Fruit fly (Drosophila melanogaster): ENCODE data around the gene Msh6.

The Msh6 gene

DNA sequence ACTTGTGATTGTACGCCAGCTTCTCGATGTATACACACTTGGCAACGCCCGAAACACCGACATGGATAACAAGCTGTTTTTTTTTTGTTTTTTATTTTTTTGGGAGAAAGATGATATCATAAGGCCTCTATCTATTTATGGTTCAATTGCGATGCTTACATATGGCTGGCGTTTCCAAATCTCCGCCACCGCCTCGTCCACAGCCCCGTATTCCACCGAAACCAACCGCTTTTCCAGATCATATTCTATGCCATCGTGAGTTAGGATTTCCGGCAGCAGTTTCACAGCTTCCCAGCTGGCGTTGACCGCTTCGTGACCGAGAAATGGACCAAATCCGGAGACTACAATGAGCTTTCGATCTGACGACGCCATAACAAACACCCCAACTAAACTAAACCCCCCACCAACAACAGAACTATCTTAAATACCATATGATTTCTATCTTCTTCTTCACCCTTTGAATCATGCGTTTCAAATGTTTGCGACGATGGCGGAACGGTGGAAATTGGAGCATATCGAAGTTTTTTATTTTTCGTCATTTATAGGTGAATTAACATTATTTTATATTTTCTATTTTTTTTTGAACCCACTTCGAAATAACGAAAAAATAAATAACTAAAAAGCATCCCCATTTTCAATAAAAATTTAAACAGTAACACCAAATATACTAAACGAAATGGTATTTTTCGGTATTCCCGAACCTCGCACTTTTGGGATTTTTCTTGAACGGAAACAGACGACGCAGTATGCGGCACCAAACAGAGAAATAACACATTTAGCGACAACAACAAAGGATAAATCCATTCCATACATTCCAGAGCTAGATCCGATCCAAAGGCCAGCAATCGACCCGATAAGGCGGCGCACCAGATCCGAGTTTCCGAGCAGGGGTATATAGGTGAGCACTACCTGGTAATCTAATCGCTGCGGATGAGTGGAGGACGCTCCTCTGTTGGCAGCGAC, 14.4 kb downstream of the Msh6 start, which contains the start of the genes CG32147 and Pex3:
TSS of gene CG32147 (minus strand) at position 422 of the 963 bp plus-strand sequence.
TSS of gene Pex3 (plus strand) at position 718 of the 963 bp plus-strand sequence.
- peak; percentile 0 for TF ChIP-seq CG17801 (GFP tag; optimal IDR thresholded peaks at IDR 0.05; ENCODE audit: partially characterized antibody)

DNA sequence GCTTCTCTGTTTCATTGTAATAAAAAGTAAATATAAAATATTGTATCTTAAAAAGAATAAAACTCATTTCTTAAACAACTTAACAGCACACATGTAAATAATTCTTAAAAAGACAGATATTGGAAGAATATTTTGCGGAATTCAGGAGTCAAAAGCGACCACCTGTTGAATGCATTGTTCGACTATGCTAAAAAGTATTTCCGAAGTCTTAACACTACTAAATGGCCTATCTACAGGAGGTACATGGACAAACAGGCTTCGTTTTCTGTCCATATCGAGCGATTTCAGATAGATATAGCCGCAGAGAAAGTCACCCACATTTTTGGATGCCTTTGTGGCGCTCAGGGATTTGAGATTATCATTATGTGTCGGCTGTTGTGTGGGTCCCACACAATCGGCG, 15.3 kb downstream of the Msh6 start:
- no peak for TF ChIP-seq CG17801 (GFP tag; optimal IDR thresholded peaks at IDR 0.05; ENCODE audit: partially characterized antibody)

DNA sequence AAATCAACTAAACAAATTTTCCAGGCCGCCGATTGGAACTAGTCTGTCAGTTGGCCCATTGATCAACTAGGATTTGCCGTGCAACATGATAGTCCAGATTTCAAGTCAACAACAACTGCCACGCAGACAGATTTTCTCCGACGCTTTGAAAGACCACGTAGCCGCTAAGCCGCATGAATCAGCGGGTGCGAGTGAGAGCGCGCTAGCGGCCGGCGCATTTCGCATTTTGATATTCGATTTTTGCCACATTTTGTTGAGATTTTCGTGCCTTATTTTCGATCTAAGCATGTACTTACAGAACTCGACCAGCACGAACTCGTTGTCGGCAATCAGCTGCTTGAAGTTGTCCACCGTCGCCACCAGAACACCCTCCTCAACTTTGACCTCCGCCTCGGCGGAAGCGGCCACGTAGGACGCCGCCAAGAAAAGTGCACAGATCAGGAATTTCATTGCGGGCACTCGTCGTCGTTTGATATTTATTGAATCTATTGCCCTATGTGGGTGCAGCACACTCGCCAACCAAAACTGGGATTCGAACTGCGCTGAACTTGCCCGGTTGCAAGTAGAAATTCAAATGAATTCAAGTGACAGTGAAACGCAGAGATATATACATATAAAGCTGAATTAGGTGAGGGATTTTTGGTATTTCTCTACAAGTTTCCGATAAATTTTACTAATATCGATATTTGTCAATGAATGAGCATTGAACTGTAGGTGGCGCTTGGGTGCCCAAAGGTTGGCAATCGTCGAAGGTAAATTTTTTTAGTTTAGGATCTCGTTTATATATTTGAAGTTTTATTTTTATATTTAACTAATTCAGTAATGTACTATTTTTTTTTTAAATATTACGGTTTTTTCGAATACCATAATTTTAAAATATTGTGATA, 16.1 kb downstream of the Msh6 start, which contains the start of gene Pdi:
TSS of gene Pdi (minus strand) at position 837 of the 887 bp plus-strand sequence.
- no peak for TF ChIP-seq CG17801 (GFP tag; optimal IDR thresholded peaks at IDR 0.05; ENCODE audit: partially characterized antibody)

DNA sequence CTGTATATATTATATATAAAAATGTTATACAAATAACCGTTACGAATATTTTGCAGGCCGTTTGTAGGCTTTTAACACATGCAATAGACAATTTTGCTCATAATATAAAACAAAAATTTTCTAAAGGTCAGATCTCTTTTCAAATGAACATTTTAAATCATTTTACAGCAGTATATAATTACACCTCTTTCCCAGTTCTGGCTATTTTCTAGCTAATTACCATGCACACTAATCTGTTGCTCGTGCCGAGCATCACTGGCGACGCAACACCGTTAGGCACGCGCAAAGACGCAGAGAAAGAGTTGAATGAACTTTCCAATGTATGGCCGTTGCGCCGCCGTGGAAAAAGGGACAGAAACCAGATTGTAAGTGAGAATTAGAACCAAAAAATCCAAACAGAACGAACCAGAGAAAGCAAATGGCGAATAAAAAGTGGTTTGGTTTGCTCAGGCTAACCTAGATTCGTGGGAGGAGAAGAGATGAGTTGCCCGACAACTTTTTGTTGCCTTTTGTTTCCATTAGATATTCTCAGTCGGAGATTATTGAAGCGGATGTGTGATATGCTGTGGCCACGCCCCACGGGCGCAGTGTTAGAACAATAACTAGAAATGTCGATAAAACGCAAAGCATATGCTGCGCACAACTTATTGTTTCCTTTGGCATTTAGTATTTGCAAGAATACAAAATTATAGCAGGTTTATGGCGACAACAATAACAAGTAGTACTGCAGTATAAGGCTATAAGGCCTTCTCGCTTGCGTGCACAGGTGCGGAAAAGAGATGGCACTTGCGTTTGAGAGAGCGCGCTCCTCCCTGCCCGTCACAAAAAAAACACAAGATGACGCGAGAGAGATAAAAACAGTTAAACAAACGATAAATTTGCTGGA, 17.0 kb downstream of the Msh6 start:
- TF ChIP-seq CG17801 (GFP tag; optimal IDR thresholded peaks at IDR 0.05; ENCODE audit: partially characterized antibody), result no peak

DNA sequence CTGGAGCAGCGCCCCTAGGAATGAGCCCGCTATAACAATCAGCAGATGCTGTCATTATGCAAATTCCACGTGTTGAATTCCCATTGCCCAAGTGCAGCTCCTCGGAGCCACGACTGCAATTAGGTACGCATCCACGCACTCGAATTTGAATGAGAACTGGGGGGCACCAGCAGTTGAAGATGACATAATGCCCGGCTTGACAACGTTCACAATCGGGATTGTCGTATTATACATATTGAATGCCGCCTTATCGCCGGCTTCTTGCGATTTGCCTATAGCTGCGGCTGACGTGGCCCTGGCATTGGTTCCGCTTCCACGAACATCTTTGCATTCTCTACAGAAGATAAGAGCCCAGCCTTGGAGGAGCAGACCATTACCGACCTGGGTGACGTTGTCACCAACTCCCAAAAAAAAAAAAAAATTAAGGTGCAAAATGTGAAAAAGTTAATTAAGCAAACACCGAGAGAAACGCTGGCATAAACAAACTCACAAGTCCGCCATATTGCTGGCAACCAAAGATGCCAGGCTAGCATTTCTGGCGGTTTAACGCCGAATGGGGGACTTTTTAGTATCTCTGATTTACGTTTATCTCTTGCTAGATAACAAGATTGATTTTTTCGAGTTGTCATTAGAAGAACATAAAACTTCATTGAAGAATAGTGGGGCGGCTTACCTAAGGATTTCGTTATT, 17.9 kb downstream of the Msh6 start:
- TF ChIP-seq CG17801 (GFP tag; optimal IDR thresholded peaks at IDR 0.05; ENCODE audit: partially characterized antibody), result no peak

DNA sequence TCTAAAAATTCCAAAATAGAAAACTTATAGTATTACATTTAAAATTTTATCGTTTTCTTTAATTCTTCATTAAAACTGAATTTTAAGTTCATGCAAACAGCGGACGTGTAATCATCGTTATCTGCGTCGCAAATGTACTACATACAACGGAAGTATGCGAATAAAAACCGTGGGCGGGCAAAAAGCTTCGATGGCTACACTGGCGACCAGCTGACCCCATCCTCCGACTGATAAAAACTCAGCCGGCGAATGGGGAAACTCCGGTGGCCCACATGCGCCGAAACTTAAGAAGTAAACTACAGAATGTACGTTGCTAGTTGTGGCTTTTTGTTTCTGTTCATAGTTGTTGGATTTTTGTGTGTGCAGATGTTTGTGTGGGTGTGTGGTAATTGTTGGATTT, 20.6 kb downstream of the Msh6 start:
- TF ChIP-seq CG17801 (GFP tag; optimal IDR thresholded peaks at IDR 0.05; ENCODE audit: partially characterized antibody), result no peak

DNA sequence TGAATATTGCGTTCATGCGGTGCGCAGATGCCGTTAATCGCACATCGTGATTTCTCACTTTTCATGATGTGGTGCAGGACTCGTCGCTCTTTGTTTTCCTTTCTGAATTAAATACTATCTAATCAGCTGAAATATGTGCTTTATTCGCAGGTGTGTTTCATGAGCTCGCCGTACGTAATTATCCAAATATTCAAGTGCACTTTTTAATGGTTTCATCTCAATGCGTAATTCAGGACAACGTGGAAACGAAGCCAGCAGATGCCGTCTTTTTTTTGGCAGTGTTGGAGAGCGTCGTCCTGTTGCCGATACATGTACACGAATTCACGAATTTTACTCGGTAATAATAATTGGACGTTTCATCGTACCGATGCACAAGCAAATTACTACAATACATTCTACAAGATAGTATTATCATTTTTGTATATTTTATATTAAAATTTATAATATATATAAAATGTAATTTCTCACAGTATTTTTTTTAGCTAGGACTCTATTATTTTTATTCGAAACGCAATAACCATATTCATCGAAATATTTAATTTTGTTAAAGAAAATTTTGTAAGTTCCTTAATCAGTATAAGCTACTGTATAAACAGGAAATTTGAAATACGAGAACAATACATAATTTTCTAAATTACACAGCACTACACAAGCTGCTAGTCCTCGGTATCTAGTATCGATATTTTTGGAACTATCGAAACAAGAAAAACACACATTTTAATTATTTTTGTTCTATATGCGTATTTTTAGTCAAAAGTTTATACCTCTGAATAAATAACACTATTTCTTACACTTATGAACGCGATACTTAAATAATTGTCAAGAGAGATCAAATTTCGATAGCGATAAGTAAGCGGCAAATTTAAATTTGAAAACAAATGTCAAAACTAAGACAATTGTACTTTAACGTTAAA, 21.4 kb downstream of the Msh6 start, which contains the start of gene CG12316:
TSS of gene CG12316 (minus strand) at position 276 of the 914 bp plus-strand sequence.
- TF ChIP-seq CG17801 (GFP tag; optimal IDR thresholded peaks at IDR 0.05; ENCODE audit: partially characterized antibody), result peak; percentile 68

DNA sequence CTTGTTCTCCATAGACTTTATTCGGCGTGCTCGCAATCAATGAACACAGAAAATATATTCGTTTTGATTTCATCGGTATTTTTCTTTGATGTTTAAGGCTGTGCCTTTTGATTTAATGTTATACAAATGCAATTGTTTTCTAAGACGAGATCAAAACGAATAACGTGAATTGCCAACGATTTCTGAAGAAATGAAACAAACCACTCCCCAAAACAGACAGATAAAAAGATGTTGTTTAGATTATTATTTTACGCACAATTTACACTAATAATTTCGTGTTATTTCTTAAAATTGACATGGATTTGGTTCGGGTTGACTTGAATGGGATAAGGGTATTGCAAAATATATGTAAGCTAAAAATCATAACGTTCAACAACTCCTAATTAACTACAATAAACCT, 27.1 kb downstream of the Msh6 start, which contains the start of gene CG13457:
TSS of gene CG13457 (minus strand) at position 101 of the 400 bp plus-strand sequence.
- no peak for TF ChIP-seq CG17801 (GFP tag; optimal IDR thresholded peaks at IDR 0.05; ENCODE audit: partially characterized antibody)

DNA sequence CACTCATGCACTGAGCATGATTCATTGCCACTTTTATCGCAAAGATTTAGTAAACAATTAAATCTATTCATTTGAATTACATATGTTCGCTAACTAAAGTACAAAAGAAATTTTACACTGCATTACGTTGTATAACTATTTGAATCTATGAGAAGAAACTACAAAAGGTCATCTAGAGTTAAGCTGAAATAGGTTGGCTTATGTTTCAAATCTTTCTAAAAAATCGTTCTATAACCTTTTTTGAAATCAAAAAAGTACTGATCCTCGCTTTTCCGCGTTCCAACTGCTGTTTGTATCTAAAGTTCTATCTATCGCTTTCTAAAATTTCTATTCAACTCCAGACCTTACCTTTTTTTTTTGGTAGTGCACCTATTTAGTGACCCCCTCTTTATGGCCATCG, 32.6 kb downstream of the Msh6 start:
- no peak for TF ChIP-seq CG17801 (GFP tag; optimal IDR thresholded peaks at IDR 0.05; ENCODE audit: partially characterized antibody)

DNA sequence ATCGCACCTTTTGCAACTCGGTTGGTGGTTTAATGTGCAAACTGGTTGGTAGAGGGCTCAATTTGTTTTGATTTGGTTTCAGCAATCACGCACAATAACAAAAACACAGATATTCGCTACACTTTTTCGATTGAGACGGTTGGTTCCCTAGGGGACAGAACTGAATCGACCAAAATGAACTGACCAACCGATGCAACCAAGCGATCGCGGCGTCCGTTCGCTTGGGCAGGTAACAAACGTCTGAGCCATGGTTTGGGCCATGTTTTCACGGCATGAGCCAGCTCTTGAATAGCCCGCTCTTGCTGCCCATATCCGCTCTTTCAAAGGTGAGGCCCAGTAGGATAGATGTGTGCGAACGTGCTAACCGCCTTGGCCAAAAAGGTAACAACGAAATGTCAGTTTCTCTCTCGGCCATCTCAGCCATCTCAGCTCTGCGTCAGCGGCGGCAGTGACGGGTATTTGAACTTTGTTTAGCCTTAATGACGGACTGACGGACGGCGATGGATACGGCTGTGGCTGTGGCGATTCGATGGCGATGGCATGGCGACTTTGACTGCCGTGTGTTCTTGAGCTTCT, 33.2 kb downstream of the Msh6 start, which contains the start of gene CG16959:
TSS of gene CG16959 (minus strand) at position 245 of the 576 bp plus-strand sequence.
- no peak for TF ChIP-seq CG17801 (GFP tag; optimal IDR thresholded peaks at IDR 0.05; ENCODE audit: partially characterized antibody)

DNA sequence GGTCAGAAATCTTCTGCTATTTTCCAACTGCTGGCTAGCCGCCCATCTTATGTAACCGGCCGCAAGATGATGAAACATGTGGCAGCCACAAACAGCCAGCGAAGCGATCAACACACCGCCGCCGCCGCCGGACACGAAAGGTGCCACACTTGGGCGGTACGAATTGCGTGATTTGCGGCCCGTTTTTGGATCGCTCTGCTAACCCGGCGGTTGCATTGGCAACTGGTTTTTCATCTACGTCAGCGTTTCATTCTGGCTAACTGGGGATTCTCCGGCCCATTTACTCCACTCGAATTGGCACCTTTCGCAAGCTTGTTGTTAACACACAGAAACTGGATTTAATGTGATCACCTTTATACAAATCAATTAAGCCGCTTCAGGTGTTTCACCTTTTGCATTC, 34.6 kb downstream of the Msh6 start:
- TF ChIP-seq CG17801 (GFP tag; optimal IDR thresholded peaks at IDR 0.05; ENCODE audit: partially characterized antibody), result no peak

DNA sequence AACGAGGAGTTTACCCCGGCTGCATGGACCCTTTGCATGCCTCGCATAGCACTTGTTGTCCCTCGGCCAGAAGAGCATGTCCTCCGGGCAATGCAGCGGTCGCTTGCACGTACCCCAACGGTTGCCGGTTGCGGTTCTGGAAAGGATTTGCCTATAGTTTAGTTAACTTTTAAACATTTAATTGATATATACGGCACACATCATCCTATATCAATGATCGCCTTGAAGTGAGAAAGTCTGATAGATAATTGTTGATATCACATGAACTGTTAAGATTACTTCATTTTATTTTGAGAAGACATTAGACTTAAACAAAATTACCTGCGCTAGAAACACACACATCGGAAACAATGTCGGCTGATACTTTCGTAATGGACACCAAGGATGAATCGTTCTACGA, 37.1 kb downstream of the Msh6 start, which contains the start of gene CG32847:
TSS of gene CG32847 (plus strand) at position 301 of the 400 bp plus-strand sequence.
- no peak for TF ChIP-seq CG17801 (GFP tag; optimal IDR thresholded peaks at IDR 0.05; ENCODE audit: partially characterized antibody)

Measured in ovary, adult (tissue).